Fruit fly (Drosophila melanogaster) whole organism, adult: Measurements from ENCODE around the gene IP3K1.

ENCODE experiments used
- CG33017 ChIP-seq: fragments of 200-800 bp; sonication (Bioruptor generic); optimal IDR thresholded peaks from 2 replicates; lab custom pipeline; 2018; ENCODE audit warnings: missing biosample characterization, mild to moderate bottlenecking, missing genetic modification characterization, moderate library complexity
- kay ChIP-seq: fragments of 200-800 bp; sonication (Bioruptor generic); peaks from one replicate; lab custom pipeline; 2016; ENCODE audit warnings: missing biosample characterization, missing genetic modification characterization, borderline replicate concordance
- tj ChIP-seq: fragments of 200-800 bp; sonication (Bioruptor generic); optimal IDR thresholded peaks from 3 replicates; lab custom pipeline; 2017; ENCODE audit warnings: missing biosample characterization, mild to moderate bottlenecking, missing genetic modification characterization, moderate library complexity

DNA sequence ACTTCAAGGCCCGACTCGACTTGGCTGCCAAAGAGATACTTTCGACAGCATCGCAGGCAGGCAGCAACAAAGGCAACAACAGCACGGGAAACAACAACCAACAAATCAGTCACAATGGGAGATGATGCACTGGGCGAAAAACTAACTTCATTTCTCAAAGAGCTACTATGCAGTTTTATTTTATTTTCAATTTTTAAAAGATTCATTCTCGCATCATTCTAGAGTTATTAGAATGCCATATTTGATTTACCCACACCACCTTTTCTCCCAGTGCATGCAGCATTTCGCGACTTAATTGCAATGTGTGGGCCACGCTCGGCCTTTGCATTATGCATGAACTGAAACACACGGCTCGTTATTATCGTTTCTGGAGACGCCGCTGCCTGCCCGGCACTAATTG is 46.7 kb downstream of the IP3K1 start:
- no peak for TF ChIP-seq tj
- no peak for TF ChIP-seq CG33017 (tag; lab: Kevin White, UChicago)
- TF ChIP-seq kay, result no peak
